Worm (Caenorhabditis elegans) whole organism, L1 larva: ENCODE data around the gene col-124.

Source experiments
- C04F5.9 ChIP-seq: sonication (generic microtip); optimal IDR thresholded peaks from 2 replicates; lab custom pipeline; 2016; ENCODE audit warnings: missing genetic modification characterization, missing compliant biosample characterization
- aha-1 ChIP-seq: fragments of 150-350 bp; optimal IDR thresholded peaks from 2 replicates; lab custom pipeline; 2014; ENCODE audit warnings: missing biosample characterization, missing genetic modification characterization
- efl-3 ChIP-seq: fragments of 200-800 bp; sonication (Bioruptor generic); optimal IDR thresholded peaks from 2 replicates; lab custom pipeline; 2018; ENCODE audit warnings: mild to moderate bottlenecking, missing genetic modification characterization, missing compliant biosample characterization
- elt-3 ChIP-seq, 6 experiments: fragments of 150-350 bp in 1 of 6; sonication (generic microtip); optimal IDR thresholded peaks; 2 replicates each; lab custom pipeline; 2017 to 2018; ENCODE audit warnings: missing biosample characterization in 6 of 6, missing genetic modification characterization in 6 of 6, inconsistent platforms in 1 of 6
- fkh-10 ChIP-seq: sonication (generic microtip); optimal IDR thresholded peaks from 2 replicates; lab custom pipeline; 2017; ENCODE audit warnings: missing biosample characterization, missing genetic modification reagents, missing genetic modification characterization
- lin-14 ChIP-seq: fragments of 200-800 bp; sonication (Bioruptor generic); optimal IDR thresholded peaks from 2 replicates; lab custom pipeline; 2018; ENCODE audit warnings: mild to moderate bottlenecking, missing genetic modification characterization, moderate library complexity, missing compliant biosample characterization
- lin-39 ChIP-seq: fragments of 150-350 bp; optimal IDR thresholded peaks from 2 replicates; lab custom pipeline; 2014; ENCODE audit warnings: missing biosample characterization, missing genetic modification reagents, missing genetic modification characterization
- mdl-1 ChIP-seq, 2 experiments: fragments of 150-350 bp; optimal IDR thresholded peaks; 2 replicates each; lab custom pipeline; 2014 to 2017; ENCODE audit warnings: missing biosample characterization in 2 of 2, missing genetic modification characterization in 2 of 2, inconsistent platforms in 1 of 2
- nhr-237 ChIP-seq: fragments of 150-350 bp; optimal IDR thresholded peaks from 2 replicates; lab custom pipeline; 2014; ENCODE audit warnings: missing biosample characterization, missing genetic modification characterization
- nhr-28 ChIP-seq: fragments of 150-350 bp; optimal IDR thresholded peaks from 2 replicates; lab custom pipeline; 2014; ENCODE audit warnings: missing biosample characterization, missing genetic modification characterization
- nhr-90 ChIP-seq: sonication (generic microtip); optimal IDR thresholded peaks from 2 replicates; lab custom pipeline; 2016; ENCODE audit warnings: mild to moderate bottlenecking, missing genetic modification characterization, missing compliant biosample characterization; ENCODE audit not compliant: poor library complexity
- rnt-1 ChIP-seq: sonication (generic microtip); optimal IDR thresholded peaks from 2 replicates; lab custom pipeline; 2016; ENCODE audit warnings: mild to moderate bottlenecking, missing genetic modification characterization, moderate library complexity, missing compliant biosample characterization
- skn-1 ChIP-seq: fragments of 150-350 bp; optimal IDR thresholded peaks from 2 replicates; lab custom pipeline; 2014; ENCODE audit warnings: missing biosample characterization, missing genetic modification characterization

- no peak for TF ChIP-seq fkh-10
- no peak for TF ChIP-seq nhr-90 (tag; lab: Kevin White, UChicago)
- TF ChIP-seq aha-1: no peak
- TF ChIP-seq nhr-28 (tag; lab: Kevin White, UChicago): no peak
- no peak for TF ChIP-seq C04F5.9 (tag; lab: Kevin White, UChicago)
- no peak for TF ChIP-seq lin-14 (GFP tag; lab: Kevin White, UChicago)
- no peak for TF ChIP-seq nhr-237 (tag; lab: Kevin White, UChicago)
- TF ChIP-seq efl-3 (GFP tag; lab: Kevin White, UChicago): no peak
- no peak for TF ChIP-seq elt-3 (tag; optimal IDR thresholded peaks at IDR 0.05; lab: Kevin White, UChicago)
- no peak for TF ChIP-seq mdl-1 (tag; optimal IDR thresholded peaks at IDR 0.05; lab: Kevin White, UChicago)
- no peak for TF ChIP-seq lin-39 (tag; lab: Kevin White, UChicago)
- TF ChIP-seq skn-1: no peak
- TF ChIP-seq rnt-1 (tag; lab: Kevin White, UChicago): no peak
Measured at ce11 chrIV:10236106-10236505, 19.9 kb downstream of the col-124 start.
